Fruit fly (Drosophila melanogaster): ENCODE results near the gene ChT.

ChT gene

DNA sequence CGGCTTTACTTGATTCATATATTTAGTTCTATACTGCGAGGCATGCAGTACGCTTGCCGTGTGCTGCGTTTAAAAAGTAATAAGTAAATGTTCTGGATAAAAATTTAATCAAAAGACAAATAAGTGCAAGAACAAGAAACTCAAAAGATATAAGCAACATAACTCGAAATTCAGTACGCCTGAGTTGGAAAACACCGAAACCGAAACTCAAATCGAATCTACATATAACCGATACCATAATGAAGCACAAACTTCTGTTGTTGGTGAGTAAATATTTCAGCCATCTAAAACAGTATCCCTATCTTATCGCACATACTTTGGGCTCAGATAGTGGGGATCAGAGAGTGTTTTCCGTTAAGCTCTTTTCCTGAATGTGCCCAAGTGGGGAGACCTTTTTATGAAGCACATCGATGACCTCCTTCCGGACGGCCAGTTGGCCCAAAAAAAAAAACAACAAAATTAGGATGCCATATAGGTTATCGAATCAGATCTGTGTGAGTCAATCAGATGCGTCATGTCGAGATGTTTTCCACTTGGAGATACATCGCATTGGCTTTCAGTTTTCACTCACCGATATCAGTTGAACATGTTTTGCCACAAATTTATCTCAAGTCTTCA, 9.2 kb upstream of the ChT start, which contains the start of gene CG31230 (continued):
- TF ChIP-seq GATAe (GFP tag; conservative IDR thresholded peaks at IDR 0.05) (peak; percentile 71; the same call in 1 of the 2 replicates), z (GFP tag; IDR thresholded peaks at IDR 0.05) (0 out of 3 replicates have a peak, but pooled peaks have one; percentile 6), HmgZ (tag; optimal IDR thresholded peaks at IDR 0.05) (peak; percentile 41), sd (tag; optimal IDR thresholded peaks at IDR 0.05) (peak; percentile 94), Taf1 (GFP tag; IDR thresholded peaks at IDR 0.05) (no peak), CG12659 (GFP tag; optimal IDR thresholded peaks at IDR 0.05) (no peak), CG31365 (tag; optimal IDR thresholded peaks at IDR 0.05) (peak; percentile 2), CG7963 (GFP tag; IDR thresholded peaks at IDR 0.05; ENCODE audit: partially characterized antibody) (no peak), B-H2 (GFP tag; optimal IDR thresholded peaks at IDR 0.05) (peak; percentile 1)

DNA sequence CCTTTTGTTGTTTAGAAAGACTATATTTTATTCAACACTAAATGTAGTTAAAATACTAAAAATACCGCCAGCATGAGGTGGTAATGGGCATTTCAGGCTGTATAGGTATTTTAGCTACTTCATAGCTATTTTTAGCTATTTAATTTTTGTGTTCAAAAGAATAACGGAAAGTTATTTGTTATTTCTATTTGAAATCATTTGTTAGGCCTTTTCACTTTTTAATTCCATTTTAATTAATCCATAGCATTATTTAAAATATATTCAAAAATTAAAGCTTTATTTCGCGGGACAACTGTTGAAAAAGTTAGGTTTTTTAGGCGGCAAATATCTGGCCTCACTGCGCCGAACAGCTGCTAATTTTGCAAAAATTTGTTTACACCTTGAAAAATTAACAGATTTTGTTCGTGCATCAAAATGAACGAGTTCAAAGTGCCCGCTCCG, 2.9 kb upstream of the ChT start, which contains the start of the genes dind and CG7706:
dind (minus strand) TSS at position 40 of the 441 bp plus-strand sequence.
CG7706 (plus strand) TSS at position 319 of the 441 bp plus-strand sequence.
- TF ChIP-seq Max (GFP tag; optimal IDR thresholded peaks at IDR 0.05) (peak; percentile 23), CG18011 (GFP tag; optimal IDR thresholded peaks at IDR 0.05) (peak; percentile 42), CG9797 (GFP tag; optimal IDR thresholded peaks at IDR 0.05) (peak; percentile 59), ttk (GFP tag; IDR thresholded peaks at IDR 0.05) (no peak), trem (tag; optimal IDR thresholded peaks at IDR 0.05) (peak; percentile 70), nerfin-1 (tag; optimal IDR thresholded peaks at IDR 0.05) (peak; percentile 99), MBD-R2 (GFP tag; IDR thresholded peaks at IDR 0.05) (peak; percentile 79), Abd-B (GFP tag; optimal IDR thresholded peaks at IDR 0.05) (peak; percentile 7), Med (GFP tag) (peak; percentile 3), crp (GFP tag; optimal IDR thresholded peaks at IDR 0.05) (peak; percentile 32 to 89), CG12391 (tag; optimal IDR thresholded peaks at IDR 0.05) (peak; percentile 58), Dip3 (GFP tag; optimal IDR thresholded peaks at IDR 0.05) (peak; percentile 0), CG3847 (GFP tag; IDR thresholded peaks at IDR 0.05) (peak; percentile 38; the same call in 1 of the 2 replicates), Xbp1 (GFP tag; optimal IDR thresholded peaks at IDR 0.05) (peak; percentile 27), sens (GFP tag) (peak; percentile 78), CG8924 (tag; optimal IDR thresholded peaks at IDR 0.05) (peak; percentile 4), slbo (GFP tag; IDR thresholded peaks at IDR 0.05) (peak; percentile 42; the same call in 1 of the 2 replicates), CG12155 (GFP tag; optimal IDR thresholded peaks at IDR 0.05) (peak; percentile 0), ewg (GFP tag; optimal IDR thresholded peaks at IDR 0.05) (no peak), CG6689 (GFP tag; IDR thresholded peaks at IDR 0.05) (peak; percentile 45; the same call in 1 of the 2 replicates), CG30020 (tag; optimal IDR thresholded peaks at IDR 0.05) (peak; percentile 86), CG30403 (GFP tag; optimal IDR thresholded peaks at IDR 0.05) (peak; percentile 12), CG2120 (GFP tag; optimal IDR thresholded peaks at IDR 0.05) (peak; percentile 33), gro (GFP tag; optimal IDR thresholded peaks at IDR 0.05) (no peak), CG10979 (tag; optimal IDR thresholded peaks at IDR 0.05) (peak; percentile 6), CG7928 (GFP tag; optimal IDR thresholded peaks at IDR 0.05) (no peak), CG17802 (tag; optimal IDR thresholded peaks at IDR 0.05) (peak; percentile 59), HmgZ (tag; optimal IDR thresholded peaks at IDR 0.05) (peak; percentile 15), CG15514 (GFP tag; optimal IDR thresholded peaks at IDR 0.05) (peak; percentile 9), chif (GFP tag; optimal IDR thresholded peaks at IDR 0.05) (peak in 1 of 2 experiments; percentile 8), stwl (tag; optimal IDR thresholded peaks at IDR 0.05) (peak; percentile 73), Dp (GFP tag; optimal IDR thresholded peaks at IDR 0.05) (peak; percentile 40), CG7745 (tag; optimal IDR thresholded peaks at IDR 0.05) (peak; percentile 78), BEAF-32 (GFP tag; optimal IDR thresholded peaks at IDR 0.05) (peak; percentile 27), ftz-f1 (GFP tag; optimal IDR thresholded peaks at IDR 0.05) (peak; percentile 26), CrebB (tag; optimal IDR thresholded peaks at IDR 0.05) (no peak), CG17568 (GFP tag; optimal IDR thresholded peaks at IDR 0.05) (no peak), Sin3A (optimal IDR thresholded peaks at IDR 0.05) (peak; percentile 39), CG12659 (GFP tag; optimal IDR thresholded peaks at IDR 0.05) (peak; percentile 47), YL-1 (GFP tag; optimal IDR thresholded peaks at IDR 0.05) (peak; percentile 50)
